Fruit fly (Drosophila melanogaster) ovary, adult (tissue): ENCODE results near the gene bib.

Source experiments
- CG17801 ChIP-seq: fragments of 200-800 bp; optimal IDR thresholded peaks from 2 replicates; lab custom pipeline; 2019; ENCODE audit warnings: missing biosample characterization, mild to moderate bottlenecking, missing genetic modification characterization, moderate library complexity; ENCODE audit not compliant: partially characterized antibody

bib gene

DNA sequence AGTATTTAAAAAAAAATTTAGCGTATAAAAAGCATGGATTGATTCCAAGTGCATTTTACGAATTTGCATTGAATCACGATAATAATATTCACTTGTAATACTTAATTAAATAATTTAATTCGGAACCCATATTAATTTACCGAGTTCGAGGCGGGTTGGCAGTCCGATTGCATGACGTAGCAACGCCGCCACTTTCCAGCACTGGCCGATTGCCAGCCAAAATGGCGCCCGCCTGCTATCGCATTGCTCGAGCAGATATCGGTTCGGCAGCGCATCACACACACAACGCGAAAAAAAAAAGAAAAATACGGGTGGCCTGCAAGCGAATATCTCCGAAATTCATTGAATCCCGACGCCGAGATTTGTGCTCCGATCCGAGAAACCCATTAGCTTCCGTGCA is 19.1 kb downstream of the bib start, which contains the start of gene Ndf:
Gene Ndf (plus strand): TSS at position 240 of the 400 bp plus-strand sequence.
- peak; percentile 63 for TF ChIP-seq CG17801 (GFP tag; lab: Kevin White, UChicago)

DNA sequence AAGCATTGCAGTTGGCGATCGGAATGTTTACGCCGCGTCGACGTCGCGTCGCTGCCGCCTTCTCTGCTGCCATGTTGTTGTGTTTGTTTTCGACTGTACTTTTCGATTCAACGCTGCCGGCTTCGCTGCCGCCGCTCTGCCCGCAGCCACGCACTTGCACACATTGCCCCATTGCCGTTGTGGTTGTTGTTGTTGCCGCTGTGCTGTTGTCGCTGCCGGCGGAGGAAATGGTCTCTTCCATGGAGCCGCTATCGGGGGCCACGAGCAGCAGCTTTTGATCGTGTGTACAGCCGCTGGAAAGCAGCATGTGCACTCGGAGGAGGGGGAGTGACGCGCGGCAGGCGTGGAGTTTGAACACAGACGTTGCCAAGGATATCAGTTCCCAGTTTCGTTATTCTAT is 20.1 kb downstream of the bib start:
- TF ChIP-seq CG17801 (GFP tag; lab: Kevin White, UChicago): no peak

DNA sequence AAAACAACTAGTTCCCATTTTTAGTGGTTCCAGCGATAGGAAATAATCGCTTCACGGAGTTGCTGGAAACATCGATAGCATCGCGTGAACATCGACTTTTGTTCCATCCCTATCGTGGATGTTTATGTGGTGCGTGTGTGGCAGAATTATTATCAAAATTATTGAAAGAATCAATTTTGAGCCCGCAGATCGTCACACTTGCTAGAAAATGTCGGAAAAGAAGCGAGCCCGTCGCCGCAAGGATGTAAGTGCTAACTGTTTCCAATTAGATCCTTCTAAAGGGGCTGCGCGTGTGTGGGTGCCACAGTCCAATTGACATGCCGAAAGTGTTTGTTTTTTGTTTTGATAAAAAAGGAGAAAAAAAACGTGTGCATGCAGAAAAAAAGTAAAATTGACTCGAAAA is 24.8 kb downstream of the bib start, which contains the start of gene Trp1:
Gene Trp1 (plus strand): TSS at position 89 of the 403 bp plus-strand sequence.
- TF ChIP-seq CG17801 (GFP tag; lab: Kevin White, UChicago): peak; percentile 47

DNA sequence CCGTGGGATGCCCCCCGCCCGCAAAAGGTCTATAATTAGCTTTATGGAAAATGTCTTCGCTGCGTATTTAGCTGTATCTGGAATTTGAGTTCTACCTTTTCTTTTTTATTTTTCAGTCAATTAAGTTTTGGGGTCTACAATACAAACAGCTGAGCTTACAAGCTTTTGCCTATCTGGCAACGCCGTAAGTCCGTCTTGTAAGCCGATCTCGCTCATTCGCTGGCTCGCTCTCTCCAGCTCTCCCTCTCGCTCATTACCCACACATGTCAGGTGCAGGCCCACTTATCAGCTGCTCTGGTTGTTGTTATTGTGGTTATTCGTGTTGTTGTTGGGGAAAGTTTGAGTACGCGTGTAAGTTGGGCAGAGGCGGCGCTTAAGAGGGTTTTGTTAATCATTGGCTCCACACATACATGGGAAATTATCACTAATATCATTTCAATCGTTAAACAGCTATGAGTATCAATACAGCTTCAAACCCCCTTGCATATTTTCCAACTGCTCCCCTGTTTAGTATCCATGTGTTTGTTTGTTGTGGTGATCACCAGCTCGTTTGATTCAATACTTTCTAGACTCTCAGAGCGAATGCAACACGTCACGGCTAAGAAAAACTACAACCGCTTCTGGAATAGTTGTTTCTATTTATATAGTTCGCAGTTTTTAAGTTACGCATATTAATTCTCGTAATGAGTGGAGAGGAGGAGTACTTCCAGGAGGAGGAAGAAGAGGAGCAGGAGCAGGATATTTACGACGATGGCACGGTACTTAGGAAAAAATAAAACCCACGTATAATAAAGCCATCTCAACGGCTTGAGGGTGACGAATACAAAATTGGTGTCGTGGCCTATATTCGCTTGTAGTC is 25.6 kb downstream of the bib start:
- peak; percentile 98 for TF ChIP-seq CG17801 (GFP tag; lab: Kevin White, UChicago)

DNA sequence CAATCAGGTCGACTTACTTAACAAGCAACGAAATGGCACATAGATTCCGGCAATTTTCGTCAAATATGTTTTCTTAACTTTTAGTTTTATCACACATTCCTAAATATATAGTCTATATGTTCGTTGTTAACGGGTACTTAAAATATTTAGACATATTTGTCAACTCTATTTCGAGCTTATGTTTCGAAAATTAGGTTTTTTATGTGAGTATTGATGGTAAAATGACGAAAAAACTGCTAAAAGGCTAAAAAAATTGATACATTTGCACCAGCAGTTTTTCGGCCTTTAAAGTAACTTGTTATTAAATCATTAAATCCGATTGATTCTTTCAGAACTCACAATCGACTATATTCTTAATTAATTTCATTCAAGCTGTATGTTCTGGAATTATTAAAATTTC is 32.9 kb downstream of the bib start, which contains the start of gene CG13131:
Gene CG13131 (minus strand): TSS at position 101 of the 400 bp plus-strand sequence.
- no peak for TF ChIP-seq CG17801 (GFP tag; lab: Kevin White, UChicago)

DNA sequence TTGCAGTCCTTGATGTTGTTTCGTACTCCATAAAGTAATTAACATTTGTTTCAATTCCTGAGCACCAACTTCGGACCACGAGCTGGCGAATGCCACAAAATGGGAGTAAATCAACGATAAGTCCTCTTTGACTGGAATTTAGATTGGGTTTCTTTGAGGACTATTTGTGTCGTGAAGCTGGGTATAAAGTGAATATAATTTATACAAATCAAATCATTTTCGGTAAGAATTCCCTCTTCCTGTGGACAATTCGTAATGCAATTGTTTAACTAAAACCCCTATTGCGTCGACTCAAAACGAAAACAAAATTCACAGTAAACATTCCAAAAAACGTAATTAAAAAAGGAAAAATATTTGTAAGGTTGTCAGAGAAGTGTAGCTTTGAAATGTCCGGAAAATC is 41.9 kb downstream of the bib start, which contains the start of gene CG13127:
Gene CG13127 (plus strand): TSS at position 301 of the 400 bp plus-strand sequence.
- no peak for TF ChIP-seq CG17801 (GFP tag; lab: Kevin White, UChicago)

DNA sequence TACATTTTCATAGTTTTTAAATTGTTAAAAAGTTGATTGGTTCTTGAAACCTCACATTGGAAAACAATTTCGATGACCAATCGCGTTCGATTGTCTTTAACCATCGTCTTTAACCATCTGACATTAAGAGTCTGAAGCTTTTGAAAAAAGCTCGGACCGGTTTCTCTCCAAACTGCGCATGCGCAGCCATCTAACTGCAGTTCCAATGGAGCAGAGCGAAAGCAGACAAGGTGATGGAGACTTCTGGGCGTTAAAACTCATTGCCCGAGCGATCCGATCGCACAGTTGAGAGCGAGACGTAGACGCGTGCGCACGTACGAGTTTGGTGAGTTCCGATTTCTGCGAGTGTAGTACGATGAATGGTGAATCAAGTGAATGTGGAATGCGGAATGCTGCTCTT is 48.0 kb downstream of the bib start, which contains the start of gene obst-B:
Gene obst-B (plus strand): TSS at position 276 of the 400 bp plus-strand sequence.
- TF ChIP-seq CG17801 (GFP tag; lab: Kevin White, UChicago): no peak

DNA sequence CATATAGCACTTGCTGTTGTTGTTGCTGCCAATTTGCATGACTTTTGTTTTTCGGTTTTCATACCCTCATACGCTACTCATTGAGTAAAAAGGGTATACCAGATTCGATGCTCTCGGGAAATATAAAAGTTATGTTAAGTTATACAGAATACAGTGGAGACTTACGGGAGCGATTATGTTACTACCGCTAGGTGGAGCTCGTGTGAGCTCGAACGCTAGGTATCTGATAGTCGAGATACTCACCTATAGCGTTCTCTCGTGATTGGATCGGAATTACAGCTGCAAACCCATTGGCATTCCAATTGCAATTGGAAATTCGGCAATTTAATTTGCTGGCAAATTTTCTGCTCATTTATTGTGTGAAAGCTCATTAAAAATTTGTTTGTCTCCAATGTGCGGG is 49.0 kb downstream of the bib start:
- no peak for TF ChIP-seq CG17801 (GFP tag; lab: Kevin White, UChicago)

DNA sequence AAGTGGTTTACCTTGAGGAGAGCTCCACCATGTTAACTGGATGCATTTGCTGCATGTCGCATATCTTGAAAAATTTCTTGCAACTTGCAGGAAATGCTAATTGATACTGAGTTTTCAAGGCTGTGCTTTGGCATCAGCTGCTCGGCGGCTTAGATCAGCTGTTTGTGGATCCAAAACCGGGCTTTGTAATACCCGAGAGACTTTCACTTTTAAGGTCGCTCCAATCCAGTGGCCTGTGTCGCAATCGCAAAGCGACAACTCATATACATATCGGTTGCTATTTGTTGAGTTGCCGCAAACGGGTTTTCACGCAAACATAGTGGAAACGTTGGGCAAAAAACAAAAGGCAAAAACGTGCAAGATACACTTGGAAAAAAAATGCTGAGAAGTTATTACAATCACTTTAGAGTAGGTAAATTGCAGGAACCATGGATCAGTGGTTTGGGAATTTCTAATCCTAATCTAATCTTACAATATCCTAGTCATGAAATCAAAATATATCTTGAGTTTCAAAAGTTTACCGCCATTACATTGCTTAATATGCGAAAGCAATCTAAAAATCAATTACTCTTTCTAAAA is 51.4 kb downstream of the bib start:
- TF ChIP-seq CG17801 (GFP tag; lab: Kevin White, UChicago): no peak
